Fruit fly (Drosophila melanogaster) whole organism, embryonic: ENCODE measurements around the gene Gk1.

Source experiments
- Atf-2 ChIP-seq: fragments of 200-800 bp; sonication (Bioruptor generic); optimal IDR thresholded peaks from 2 replicates; lab custom pipeline; 2016; ENCODE audit warnings: missing biosample characterization, missing genetic modification characterization
- BtbVII ChIP-seq: fragments of 200-800 bp; sonication (Bioruptor generic); optimal IDR thresholded peaks from 3 replicates; lab custom pipeline; 2017; ENCODE audit warnings: missing biosample characterization, mild to moderate bottlenecking, missing genetic modification characterization
- Bteb2 ChIP-seq: fragments of 200-800 bp; sonication (Bioruptor generic); optimal IDR thresholded peaks from 2 replicates; lab custom pipeline; 2016; ENCODE audit warnings: missing biosample characterization, missing genetic modification characterization
- CG11723 ChIP-seq: fragments of 200-800 bp; sonication (Bioruptor generic); optimal IDR thresholded peaks from 2 replicates; lab custom pipeline; 2017; ENCODE audit warnings: missing biosample characterization, mild to moderate bottlenecking, missing genetic modification characterization
- CG12942 ChIP-seq: fragments of 200-800 bp; sonication (Bioruptor generic); optimal IDR thresholded peaks from 3 replicates; lab custom pipeline; 2016; ENCODE audit warnings: missing biosample characterization, missing genetic modification characterization
- CG15514 ChIP-seq: fragments of 200-800 bp; sonication (Bioruptor generic); optimal IDR thresholded peaks from 3 replicates; lab custom pipeline; 2017; ENCODE audit warnings: missing biosample characterization, missing genetic modification characterization, mild to moderate bottlenecking, moderate library complexity, missing genetic modification reagents
- CG1602 ChIP-seq: fragments of 200-800 bp; sonication (Bioruptor generic); optimal IDR thresholded peaks from 3 replicates; lab custom pipeline; 2016; ENCODE audit warnings: missing biosample characterization, missing genetic modification characterization
- CG16815 ChIP-seq: fragments of 200-800 bp; sonication (Bioruptor generic); optimal IDR thresholded peaks from 3 replicates; lab custom pipeline; 2017; ENCODE audit warnings: missing biosample characterization, mild to moderate bottlenecking, missing genetic modification characterization
- CG17328 ChIP-seq: fragments of 200-800 bp; sonication (Bioruptor generic); IDR thresholded peaks from 2 replicates; pipeline ENCODE4 v1.3.6; 2022; ENCODE audit warnings: missing biosample characterization, missing genetic modification characterization
- CG17359 ChIP-seq: fragments of 200-800 bp; sonication (Bioruptor generic); optimal IDR thresholded peaks from 3 replicates; lab custom pipeline; 2018; ENCODE audit warnings: missing biosample characterization, mild to moderate bottlenecking, missing genetic modification characterization, moderate library complexity
- CG17829 ChIP-seq: fragments of 200-800 bp; optimal IDR thresholded peaks from 2 replicates; lab custom pipeline; 2019; ENCODE audit warnings: missing biosample characterization, mild to moderate bottlenecking, missing genetic modification characterization, moderate library complexity
- CG17912 ChIP-seq: fragments of 200-800 bp; sonication (Bioruptor generic); optimal IDR thresholded peaks from 2 replicates; lab custom pipeline; 2018; ENCODE audit warnings: missing biosample characterization, mild to moderate bottlenecking, missing genetic modification characterization
- CG2199 ChIP-seq: fragments of 200-800 bp; sonication (Bioruptor generic); IDR thresholded peaks from 3 replicates; pipeline ENCODE4 v1.3.6; 2022; ENCODE audit warnings: missing biosample characterization, missing genetic modification characterization
- CG2889 ChIP-seq: fragments of 200-800 bp; sonication (Bioruptor generic); IDR thresholded peaks from 3 replicates; pipeline ENCODE4 v1.3.6; 2022; ENCODE audit warnings: missing biosample characterization, missing genetic modification characterization
- CG34376 ChIP-seq: fragments of 200-800 bp; sonication (Bioruptor generic); optimal IDR thresholded peaks from 2 replicates; lab custom pipeline; 2018; ENCODE audit warnings: missing biosample characterization, mild to moderate bottlenecking, missing genetic modification characterization
- CG3726 ChIP-seq: fragments of 200-800 bp; sonication (Bioruptor generic); IDR thresholded peaks from 3 replicates; pipeline ENCODE4, ENCODE4 v1.3.6; 2022; ENCODE audit warnings: missing biosample characterization, missing genetic modification characterization
- CG3838 ChIP-seq: fragments of 200-800 bp; sonication (Bioruptor generic); optimal IDR thresholded peaks from 3 replicates; lab custom pipeline; 2016; ENCODE audit warnings: missing biosample characterization, missing genetic modification characterization
- CG6689 ChIP-seq: fragments of 200-800 bp; sonication (Bioruptor generic); IDR thresholded peaks from 2 replicates; pipeline ENCODE4 v1.3.6; 2022; ENCODE audit warnings: missing biosample characterization, missing genetic modification characterization
- CG7786 ChIP-seq: fragments of 200-800 bp; sonication (Bioruptor generic); optimal IDR thresholded peaks from 2 replicates; lab custom pipeline; 2016; ENCODE audit warnings: missing biosample characterization, missing genetic modification characterization
- CG7839 ChIP-seq: fragments of 200-800 bp; sonication (Bioruptor generic); optimal IDR thresholded peaks from 3 replicates; lab custom pipeline; 2018; ENCODE audit warnings: missing biosample characterization, mild to moderate bottlenecking, missing genetic modification characterization, moderate library complexity
- CG9932 ChIP-seq: fragments of 200-800 bp; sonication (Bioruptor generic); IDR thresholded peaks from 2 replicates; pipeline ENCODE4 v1.3.6; 2022; ENCODE audit warnings: missing biosample characterization, missing genetic modification characterization
- Dad ChIP-seq: fragments of 200-800 bp; sonication (Bioruptor generic); optimal IDR thresholded peaks from 3 replicates; lab custom pipeline; 2016; ENCODE audit warnings: missing biosample characterization, missing genetic modification characterization
- Doc2 ChIP-seq: fragments of 200-800 bp; sonication (Bioruptor generic); IDR thresholded peaks from 2 replicates; pipeline ENCODE4 v1.3.6; 2022; ENCODE audit warnings: missing biosample characterization, missing genetic modification characterization
- Eip74EF ChIP-seq, 2 experiments: fragments of 200-800 bp in 1 of 2; fragments of >200 bp in 1 of 2; sonication (Bioruptor generic) in 1 of 2; optimal IDR thresholded peaks; 2 replicates each; lab custom pipeline; 2017 to 2019; ENCODE audit warnings: missing biosample characterization in 2 of 2, missing genetic modification characterization in 2 of 2, mild to moderate bottlenecking in 1 of 2, moderate library complexity in 1 of 2
- Hey ChIP-seq: fragments of 200-800 bp; sonication (Bioruptor generic); optimal IDR thresholded peaks from 3 replicates; lab custom pipeline; 2018; ENCODE audit warnings: missing biosample characterization, mild to moderate bottlenecking, missing genetic modification characterization
- Hmr ChIP-seq: fragments of 200-800 bp; sonication (Bioruptor generic); optimal IDR thresholded peaks from 3 replicates; lab custom pipeline; 2017; ENCODE audit warnings: mild to moderate bottlenecking, missing biosample characterization, missing genetic modification reagents, missing genetic modification characterization
- Med ChIP-seq: fragments of 200-800 bp; sonication (Bioruptor generic); peaks from one replicate; lab custom pipeline; 2016; ENCODE audit warnings: missing biosample characterization, missing genetic modification characterization, mild to moderate bottlenecking, inconsistent platforms, moderate library complexity
- Six4 ChIP-seq: fragments of 200-800 bp; sonication (Bioruptor generic); optimal IDR thresholded peaks from 2 replicates; lab custom pipeline; 2016; ENCODE audit warnings: missing biosample characterization, missing genetic modification characterization
- Sox100B ChIP-seq: fragments of 200-800 bp; sonication (Bioruptor generic); optimal IDR thresholded peaks from 3 replicates; lab custom pipeline; 2018; ENCODE audit warnings: missing biosample characterization, mild to moderate bottlenecking, missing genetic modification characterization
- ac ChIP-seq: fragments of 200-800 bp; sonication (Bioruptor generic); optimal IDR thresholded peaks from 3 replicates; lab custom pipeline; 2017; ENCODE audit warnings: missing biosample characterization, mild to moderate bottlenecking, missing genetic modification characterization
- ato ChIP-seq: fragments of 200-800 bp; sonication (Bioruptor generic); IDR thresholded peaks from 2 replicates; pipeline ENCODE4 v1.3.6; 2022; ENCODE audit warnings: missing biosample characterization, missing genetic modification characterization; ENCODE audit not compliant: partially characterized antibody
- cad ChIP-seq: fragments of >200 bp; optimal IDR thresholded peaks from 2 replicates; lab custom pipeline; 2017; ENCODE audit warnings: missing biosample characterization, missing genetic modification characterization
- cato ChIP-seq: fragments of 200-800 bp; sonication (Bioruptor generic); optimal IDR thresholded peaks from 2 replicates; lab custom pipeline; 2016; ENCODE audit warnings: missing biosample characterization, missing genetic modification characterization, borderline replicate concordance
- dysf ChIP-seq: fragments of 200-800 bp; sonication (Bioruptor generic); IDR thresholded peaks from 3 replicates; pipeline ENCODE4 v1.3.6; 2022; ENCODE audit warnings: missing biosample characterization, missing genetic modification characterization
- gce ChIP-seq: fragments of 200-800 bp; sonication (Bioruptor generic); IDR thresholded peaks from 3 replicates; pipeline ENCODE4 v1.3.6; 2022; ENCODE audit warnings: missing biosample characterization, missing genetic modification characterization
- grn ChIP-seq: fragments of 200-800 bp; sonication (Bioruptor generic); optimal IDR thresholded peaks from 3 replicates; lab custom pipeline; 2017; ENCODE audit warnings: missing biosample characterization, missing genetic modification characterization
- kah ChIP-seq: fragments of 200-800 bp; sonication (Bioruptor generic); optimal IDR thresholded peaks from 2 replicates; lab custom pipeline; 2018; ENCODE audit warnings: missing biosample characterization, mild to moderate bottlenecking, missing genetic modification characterization
- klu ChIP-seq: fragments of 200-800 bp; sonication (Bioruptor generic); IDR thresholded peaks from 2 replicates; pipeline ENCODE4 v1.3.6; 2022; ENCODE audit warnings: missing biosample characterization, missing genetic modification characterization
- kni ChIP-seq: fragments of 200-800 bp; sonication (Bioruptor generic); optimal IDR thresholded peaks from 3 replicates; lab custom pipeline; 2017; ENCODE audit warnings: mild to moderate bottlenecking, missing biosample characterization, missing genetic modification reagents, missing genetic modification characterization
- luna ChIP-seq: fragments of 200-800 bp; sonication (Bioruptor generic); optimal IDR thresholded peaks from 2 replicates; lab custom pipeline; 2016; ENCODE audit warnings: missing biosample characterization, missing genetic modification characterization
- mam ChIP-seq: fragments of 200-800 bp; sonication (Bioruptor generic); optimal IDR thresholded peaks from 3 replicates; lab custom pipeline; 2016; ENCODE audit warnings: missing biosample characterization, missing genetic modification characterization
- oc ChIP-seq: fragments of 200-800 bp; sonication (Bioruptor generic); optimal IDR thresholded peaks from 2 replicates; lab custom pipeline; 2018; ENCODE audit warnings: missing biosample characterization, mild to moderate bottlenecking, missing genetic modification characterization, moderate library complexity
- org-1 ChIP-seq: fragments of 200-800 bp; sonication (Bioruptor generic); optimal IDR thresholded peaks from 2 replicates; lab custom pipeline; 2017; ENCODE audit warnings: missing biosample characterization, missing genetic modification characterization
- peb ChIP-seq: fragments of 200-800 bp; sonication (Bioruptor generic); IDR thresholded peaks from 2 replicates; pipeline ENCODE4 v1.3.6; 2022; ENCODE audit warnings: missing biosample characterization, missing genetic modification characterization
- phol ChIP-seq: fragments of 200-800 bp; sonication (Bioruptor generic); optimal IDR thresholded peaks from 3 replicates; lab custom pipeline; 2018; ENCODE audit warnings: missing biosample characterization, mild to moderate bottlenecking, missing genetic modification characterization, moderate library complexity
- sim ChIP-seq: fragments of 200-800 bp; sonication (Bioruptor generic); IDR thresholded peaks from 2 replicates; pipeline ENCODE4 v1.3.6; 2022; ENCODE audit warnings: missing biosample characterization, missing genetic modification characterization
- tll ChIP-seq, 2 experiments: fragments of 200-800 bp in 1 of 2; fragments of >200 bp in 1 of 2; sonication (Bioruptor generic) in 1 of 2; optimal IDR thresholded peaks; 2 replicates each; lab custom pipeline; 2017 to 2019; ENCODE audit warnings: missing biosample characterization in 2 of 2, missing genetic modification characterization in 2 of 2, mild to moderate bottlenecking in 1 of 2, moderate library complexity in 1 of 2
- zen2 ChIP-seq: fragments of 200-800 bp; sonication (Bioruptor generic); IDR thresholded peaks from 3 replicates; pipeline ENCODE4 v1.3.6; 2022; ENCODE audit warnings: missing biosample characterization, missing genetic modification characterization; ENCODE audit not compliant: partially characterized antibody

The Gk1 gene

dm6 chr3L:223019-223902, 17.6 kb upstream of the Gk1 start, which contains the start of the genes pyx and CG33229 (continued):
- peak; percentile 80 for TF ChIP-seq Bteb2 (GFP tag; lab: Kevin White, UChicago)
- TF ChIP-seq gce (GFP tag; lab: Robert Waterston, UW) = peak; percentile 60; the same call in 2 of the 3 replicates
- peak; percentile 71; the same call in 1 of the 2 replicates for TF ChIP-seq klu (GFP tag; lab: Robert Waterston, UW)
- no peak for TF ChIP-seq Eip74EF (GFP tag; optimal IDR thresholded peaks at IDR 0.05; lab: Kevin White, UChicago)
- TF ChIP-seq Sox100B (GFP tag; lab: Kevin White, UChicago) = peak; percentile 81
- TF ChIP-seq CG7839 = peak; percentile 87
- peak; percentile 76 for TF ChIP-seq cato (GFP tag; lab: Kevin White, UChicago)
- TF ChIP-seq Med = peak; percentile 95
- TF ChIP-seq CG3726 (GFP tag; lab: Robert Waterston, UW) = 0 out of 3 replicates have a peak, but pooled peaks have one; percentile 56
- TF ChIP-seq dysf (GFP tag; lab: Robert Waterston, UW) = peak; percentile 91
- TF ChIP-seq kni (GFP tag; lab: Kevin White, UChicago) = peak; percentile 29
- TF ChIP-seq CG17328 (GFP tag; lab: Robert Waterston, UW) = peak; percentile 45; the same call in 1 of the 2 replicates
- TF ChIP-seq phol (tag; lab: Kevin White, UChicago) = peak; percentile 90
- peak; percentile 78 for TF ChIP-seq CG17359 (tag; lab: Kevin White, UChicago)
- peak; percentile 72 for TF ChIP-seq oc
- TF ChIP-seq Hey (tag; lab: Kevin White, UChicago) = peak; percentile 44
- peak; percentile 67 for TF ChIP-seq CG17912
- TF ChIP-seq CG12942 (GFP tag; lab: Kevin White, UChicago) = peak; percentile 85
- TF ChIP-seq mam (GFP tag; lab: Kevin White, UChicago) = peak; percentile 90
- TF ChIP-seq ato (GFP tag; lab: Robert Waterston, UW) = no peak
- TF ChIP-seq Six4 = peak; percentile 78
- TF ChIP-seq zen2 = no peak
- TF ChIP-seq CG7786 (GFP tag; lab: Kevin White, UChicago) = peak; percentile 83
- TF ChIP-seq Dad (GFP tag; lab: Kevin White, UChicago) = peak; percentile 55
- TF ChIP-seq CG11723 = peak; percentile 62
- no peak for TF ChIP-seq ac (GFP tag; lab: Kevin White, UChicago)
- peak; percentile 44; the same call in 1 of the 2 replicates for TF ChIP-seq sim (GFP tag; lab: Robert Waterston, UW)
- TF ChIP-seq Doc2 = 0 out of 2 replicates have a peak, but pooled peaks have one; percentile 45
- TF ChIP-seq CG9932 = peak; percentile 94
- no peak for TF ChIP-seq tll (GFP tag; optimal IDR thresholded peaks at IDR 0.05; lab: Kevin White, UChicago)
- peak; percentile 71 for TF ChIP-seq CG17829
- TF ChIP-seq luna = peak; percentile 38
- 0 out of 3 replicates have a peak, but pooled peaks have one; percentile 57 for TF ChIP-seq CG2199 (GFP tag; lab: Robert Waterston, UW)
- peak; percentile 65 for TF ChIP-seq CG15514
- peak; percentile 62 for TF ChIP-seq BtbVII (GFP tag; lab: Kevin White, UChicago)
- no peak for TF ChIP-seq cad (GFP tag; lab: Kevin White, UChicago)
- peak; percentile 78 for TF ChIP-seq Atf-2 (GFP tag; lab: Kevin White, UChicago)
- TF ChIP-seq peb (GFP tag; lab: Robert Waterston, UW) = peak; percentile 63
- peak; percentile 86 for TF ChIP-seq CG16815 (GFP tag; lab: Kevin White, UChicago)
- TF ChIP-seq CG1602 (GFP tag; lab: Kevin White, UChicago) = peak; percentile 86
- TF ChIP-seq grn (GFP tag; lab: Kevin White, UChicago) = peak; percentile 21
- TF ChIP-seq org-1 (GFP tag; lab: Kevin White, UChicago) = peak; percentile 64
- TF ChIP-seq Hmr (GFP tag; lab: Kevin White, UChicago) = peak; percentile 80
- peak; percentile 56 for TF ChIP-seq CG3838 (GFP tag; lab: Kevin White, UChicago)
- peak; percentile 60; the same call in 2 of the 3 replicates for TF ChIP-seq CG2889
- TF ChIP-seq kah (GFP tag; lab: Kevin White, UChicago) = peak; percentile 39
- TF ChIP-seq CG6689 = peak; percentile 80; the same call in 1 of the 2 replicates
- peak; percentile 54 for TF ChIP-seq CG34376 (GFP tag; lab: Kevin White, UChicago)
